Fruit fly (Drosophila melanogaster): ENCODE measurements around the gene CG43693.
A peak's percentile ranks its signal among the peaks of the same experiment; 100 is the strongest.

Gene CG43693

dm6 chr3L:11070372-11070854 lies 19.2 kb upstream of the CG43693 start, which contains the start of gene Mocs1:
Mocs1 (plus strand) TSS chr3L:11070526.
- TF ChIP-seq CTCF (optimal IDR thresholded peaks at IDR 0.05), result no peak
- TF ChIP-seq CG8478 (optimal IDR thresholded peaks at IDR 0.05), result no peak

dm6 chr3L:11069764-11070163 lies 18.6 kb upstream of the CG43693 start, which contains the start of gene CG6310:
CG6310 (minus strand) TSS chr3L:11069864.
- TF ChIP-seq CG8478 (optimal IDR thresholded peaks at IDR 0.05), result no peak
- TF ChIP-seq CTCF (optimal IDR thresholded peaks at IDR 0.05), result no peak

dm6 chr3L:11065850-11066249 lies 14.7 kb upstream of the CG43693 start:
- no peak for TF ChIP-seq CG8478 (optimal IDR thresholded peaks at IDR 0.05)
- no peak for TF ChIP-seq CTCF (optimal IDR thresholded peaks at IDR 0.05)

- no peak for TF ChIP-seq CTCF (optimal IDR thresholded peaks at IDR 0.05)
- no peak for TF ChIP-seq CG8478 (optimal IDR thresholded peaks at IDR 0.05)
These were observed 13.5 kb upstream of the CG43693 start, which contains the start of the genes CG32075, CG45101 and SuUR for dm6 chr3L:11064689-11065088. CG32075 (minus strand) TSS chr3L:11064941. CG45101 (plus strand) TSS chr3L:11064991. SuUR (plus strand) TSS chr3L:11064991.

- TF ChIP-seq CTCF (optimal IDR thresholded peaks at IDR 0.05), result no peak
- TF ChIP-seq CG8478 (optimal IDR thresholded peaks at IDR 0.05), result no peak
These were observed 11.3 kb upstream of the CG43693 start, which contains the start of gene CG32069 for dm6 chr3L:11062441-11062840. CG32069 (minus strand) TSS chr3L:11062614.

- TF ChIP-seq CTCF (optimal IDR thresholded peaks at IDR 0.05), result no peak
- TF ChIP-seq CG8478 (optimal IDR thresholded peaks at IDR 0.05), result no peak
These were observed 10.0 kb upstream of the CG43693 start, which contains the start of the genes CG6321 and Blos2 for dm6 chr3L:11061200-11061599. CG6321 (minus strand) TSS chr3L:11061224. Blos2 (plus strand) TSS chr3L:11061571.

- TF ChIP-seq CTCF (optimal IDR thresholded peaks at IDR 0.05) (no peak), CG8478 (optimal IDR thresholded peaks at IDR 0.05) (no peak)
These were observed 2.7 kb upstream of the CG43693 start, which contains the start of gene CG7888 for dm6 chr3L:11053843-11054242. CG7888 (plus strand) TSS chr3L:11054035.

- TF ChIP-seq CTCF (optimal IDR thresholded peaks at IDR 0.05), result no peak
- TF ChIP-seq CG8478 (optimal IDR thresholded peaks at IDR 0.05), result no peak
These were observed 1.6 kb upstream of the CG43693 start for dm6 chr3L:11052760-11053259.

dm6 chr3L:11049414-11049813 lies 1.8 kb downstream of the CG43693 start:
- TF ChIP-seq CTCF (optimal IDR thresholded peaks at IDR 0.05) (no peak), CG8478 (optimal IDR thresholded peaks at IDR 0.05) (no peak)

- peak; percentile 98 to 99 for TF ChIP-seq CTCF (optimal IDR thresholded peaks at IDR 0.05)
- TF ChIP-seq CG8478 (optimal IDR thresholded peaks at IDR 0.05), result no peak
These were observed 3.3 kb downstream of the CG43693 start for dm6 chr3L:11047877-11048276.

- TF ChIP-seq CG8478 (optimal IDR thresholded peaks at IDR 0.05) (no peak), CTCF (optimal IDR thresholded peaks at IDR 0.05) (no peak)
These were observed 4.6 kb downstream of the CG43693 start for dm6 chr3L:11046559-11046958.

- TF ChIP-seq CTCF (optimal IDR thresholded peaks at IDR 0.05) (no peak), CG8478 (optimal IDR thresholded peaks at IDR 0.05) (no peak)
These were observed 6.2 kb downstream of the CG43693 start for dm6 chr3L:11045009-11045408.

dm6 chr3L:11043650-11044049 lies 7.5 kb downstream of the CG43693 start:
- TF ChIP-seq CTCF (optimal IDR thresholded peaks at IDR 0.05) (no peak), CG8478 (optimal IDR thresholded peaks at IDR 0.05) (no peak)

- TF ChIP-seq CG8478 (optimal IDR thresholded peaks at IDR 0.05), result no peak
- TF ChIP-seq CTCF (optimal IDR thresholded peaks at IDR 0.05), result peak; percentile 88 to 91
These were observed 10.0 kb downstream of the CG43693 start for dm6 chr3L:11041193-11041592.

- TF ChIP-seq CG8478 (optimal IDR thresholded peaks at IDR 0.05) (no peak), CTCF (optimal IDR thresholded peaks at IDR 0.05) (no peak)
These were observed 16.1 kb downstream of the CG43693 start for dm6 chr3L:11035039-11035438.

- TF ChIP-seq CTCF (optimal IDR thresholded peaks at IDR 0.05) (no peak), CG8478 (optimal IDR thresholded peaks at IDR 0.05) (no peak)
These were observed 17.7 kb downstream of the CG43693 start for dm6 chr3L:11033327-11033975.
